Fruit fly (Drosophila melanogaster) whole organism, wandering third instar larva: Measurements from ENCODE around the gene Galt.

ENCODE experiments used
- CG32264 ChIP-seq: fragments of 200-800 bp; sonication (Bioruptor generic); optimal IDR thresholded peaks from 2 replicates; lab custom pipeline; 2016; ENCODE audit warnings: missing biosample characterization, missing genetic modification characterization
- CG9705 ChIP-seq: fragments of 200-800 bp; sonication (Bioruptor generic); optimal IDR thresholded peaks from 2 replicates; lab custom pipeline; 2018; ENCODE audit warnings: missing biosample characterization, mild to moderate bottlenecking, missing genetic modification characterization
- CrebA ChIP-seq: fragments of 200-800 bp; sonication (Bioruptor generic); optimal IDR thresholded peaks from 2 replicates; lab custom pipeline; 2016; ENCODE audit warnings: missing biosample characterization, mild to moderate bottlenecking, missing genetic modification characterization, borderline replicate concordance
- Dfd ChIP-seq: fragments of >200 bp; optimal IDR thresholded peaks from 2 replicates; lab custom pipeline; 2017; ENCODE audit warnings: missing biosample characterization, missing genetic modification characterization
- Dif ChIP-seq: fragments of 200-275, 200-300 bp; sonication (Bioruptor generic); optimal IDR thresholded peaks from 2 replicates; lab custom pipeline; 2018; ENCODE audit warnings: missing biosample characterization, missing genetic modification characterization; ENCODE audit not compliant: partially characterized antibody
- GATAd ChIP-seq: sonication (Bioruptor generic); optimal IDR thresholded peaks from 2 replicates; lab custom pipeline; 2016; ENCODE audit warnings: missing biosample characterization, missing genetic modification characterization
- Hr83 ChIP-seq: fragments of 200-300 bp; sonication (Bioruptor generic); optimal IDR thresholded peaks from 2 replicates; lab custom pipeline; 2016; ENCODE audit warnings: missing biosample characterization, mild to moderate bottlenecking, missing genetic modification characterization, moderate library complexity; ENCODE audit not compliant: poor library complexity, severe bottlenecking
- Jra ChIP-seq: sonication (Bioruptor generic); optimal IDR thresholded peaks from 2 replicates; lab custom pipeline; 2016; ENCODE audit warnings: missing biosample characterization, missing genetic modification characterization
- Myc ChIP-seq: fragments of >200 bp; optimal IDR thresholded peaks from 2 replicates; lab custom pipeline; 2017
- N ChIP-seq: fragments of >200 bp; optimal IDR thresholded peaks from 2 replicates; lab custom pipeline; 2018; ENCODE audit warnings: missing biosample characterization, missing external identifiers, missing genetic modification characterization
- OdsH ChIP-seq: fragments of 200-800 bp; sonication (Bioruptor generic); optimal IDR thresholded peaks from 2 replicates; lab custom pipeline; 2016; ENCODE audit warnings: missing biosample characterization, mild to moderate bottlenecking, missing genetic modification characterization
- Rel ChIP-seq, 2 experiments: fragments of 200-800 bp; sonication (Bioruptor generic) in 1 of 2; optimal IDR thresholded peaks; 2 replicates in 1 of 2; 3 replicates in 1 of 2; lab custom pipeline; 2016 to 2019; ENCODE audit warnings: mild to moderate bottlenecking in 2 of 2, missing biosample characterization in 2 of 2, missing genetic modification characterization in 2 of 2, moderate library complexity in 1 of 2
- Sp1 ChIP-seq: fragments of 200-800 bp; sonication (Bioruptor generic); optimal IDR thresholded peaks from 3 replicates; lab custom pipeline; 2019; ENCODE audit warnings: missing biosample characterization, mild to moderate bottlenecking, missing genetic modification characterization, moderate library complexity
- Vsx2 ChIP-seq: fragments of 200-300, 225-300 bp; sonication (Bioruptor generic); optimal IDR thresholded peaks from 2 replicates; lab custom pipeline; 2018; ENCODE audit warnings: missing biosample characterization, missing genetic modification characterization; ENCODE audit not compliant: partially characterized antibody
- brk ChIP-seq: fragments of 200-800 bp; sonication (Bioruptor generic); optimal IDR thresholded peaks from 2 replicates; lab custom pipeline; 2016; ENCODE audit warnings: missing biosample characterization, mild to moderate bottlenecking, missing genetic modification characterization
- dl ChIP-seq, 2 experiments: fragments of 175-275, 200-275 bp in 1 of 2; fragments of 200-275 bp in 1 of 2; sonication (Bioruptor generic); optimal IDR thresholded peaks; lab custom pipeline; 2018; ENCODE audit warnings: mild to moderate bottlenecking in 2 of 2, missing biosample characterization in 2 of 2, missing genetic modification characterization in 2 of 2, moderate library complexity in 2 of 2; ENCODE audit not compliant: partially characterized antibody in 2 of 2, insufficient read depth in 1 of 2
- ey ChIP-seq: fragments of 200-800 bp; sonication (Bioruptor generic); optimal IDR thresholded peaks from 2 replicates; lab custom pipeline; 2016; ENCODE audit warnings: missing biosample characterization, missing genetic modification characterization
- foxo ChIP-seq, 2 experiments: fragments of 200-800 bp; sonication (Bioruptor generic); optimal IDR thresholded peaks; 2 replicates in 1 of 2; 3 replicates in 1 of 2; lab custom pipeline; 2016 to 2017; ENCODE audit warnings: missing biosample characterization in 2 of 2, missing genetic modification characterization in 2 of 2
- fru ChIP-seq: fragments of 200-800 bp; sonication (Bioruptor generic); optimal IDR thresholded peaks from 3 replicates; lab custom pipeline; 2016; ENCODE audit warnings: missing biosample characterization, mild to moderate bottlenecking, missing genetic modification characterization
- h ChIP-seq: fragments of 200-800 bp; sonication (Bioruptor generic); optimal IDR thresholded peaks from 3 replicates; lab custom pipeline; 2016; ENCODE audit warnings: missing biosample characterization, mild to moderate bottlenecking, missing genetic modification characterization
- jim ChIP-seq: fragments of 175-275, 200-325 bp; sonication (Bioruptor generic); optimal IDR thresholded peaks from 2 replicates; lab custom pipeline; 2016; ENCODE audit warnings: missing biosample characterization, mild to moderate bottlenecking, missing genetic modification characterization
- lola ChIP-seq: fragments of >200 bp; optimal IDR thresholded peaks from 2 replicates; lab custom pipeline; 2017; ENCODE audit warnings: missing biosample characterization, missing genetic modification characterization
- pan ChIP-seq: fragments of >200 bp; optimal IDR thresholded peaks from 2 replicates; lab custom pipeline; 2017
- psq ChIP-seq: fragments of 200-800 bp; sonication (Bioruptor generic); optimal IDR thresholded peaks from 3 replicates; lab custom pipeline; 2017; ENCODE audit warnings: missing biosample characterization, mild to moderate bottlenecking, missing genetic modification characterization, moderate library complexity
- rgr ChIP-seq: fragments of 200-800 bp; sonication (Bioruptor generic); optimal IDR thresholded peaks from 3 replicates; lab custom pipeline; 2016; ENCODE audit warnings: missing biosample characterization, mild to moderate bottlenecking, missing genetic modification characterization
- sage ChIP-seq: fragments of 200-800 bp; sonication (Bioruptor generic); optimal IDR thresholded peaks from 2 replicates; lab custom pipeline; 2016; ENCODE audit warnings: missing biosample characterization, mild to moderate bottlenecking, missing genetic modification characterization
- sv ChIP-seq: fragments of 200-800 bp; sonication (Bioruptor generic); optimal IDR thresholded peaks from 3 replicates; lab custom pipeline; 2016; ENCODE audit warnings: missing biosample characterization, missing genetic modification characterization
- tai ChIP-seq: sonication (Bioruptor generic); optimal IDR thresholded peaks from 2 replicates; lab custom pipeline; 2016; ENCODE audit warnings: missing biosample characterization, missing genetic modification characterization

Galt gene

dm6 chr2L:6644421-6645059 is 23.3 kb downstream of the Galt start:
- peak; percentile 7 for TF ChIP-seq Vsx2 (GFP tag; lab: Kevin White, UChicago)
- peak; percentile 35 for TF ChIP-seq tai (GFP tag; lab: Kevin White, UChicago)
- TF ChIP-seq CG32264 (GFP tag; lab: Kevin White, UChicago), result peak; percentile 11
- peak; percentile 61 for TF ChIP-seq Rel (GFP tag; optimal IDR thresholded peaks at IDR 0.05; lab: Kevin White, UChicago)
- no peak for TF ChIP-seq Rel (tag; optimal IDR thresholded peaks at IDR 0.05; lab: Kevin White, UChicago)
- peak; percentile 4 for TF ChIP-seq rgr (GFP tag; lab: Kevin White, UChicago)
- TF ChIP-seq lola (GFP tag; lab: Kevin White, UChicago), result peak; percentile 13
- TF ChIP-seq Dif (GFP tag; lab: Kevin White, UChicago), result no peak
- TF ChIP-seq psq (GFP tag; lab: Kevin White, UChicago), result peak; percentile 97
- peak; percentile 51 for TF ChIP-seq sage (GFP tag; lab: Kevin White, UChicago)
- peak; percentile 4 for TF ChIP-seq Sp1 (GFP tag; lab: Kevin White, UChicago)
- no peak for TF ChIP-seq CG9705 (GFP tag; lab: Kevin White, UChicago)
- TF ChIP-seq GATAd, result no peak
- TF ChIP-seq foxo (GFP tag; optimal IDR thresholded peaks at IDR 0.05; lab: Kevin White, UChicago), result peak in 1 of 2 experiments; percentile 67
- peak; percentile 8 for TF ChIP-seq brk (GFP tag; lab: Kevin White, UChicago)

dm6 chr2L:6643218-6643756 is 24.5 kb downstream of the Galt start:
- TF ChIP-seq h (GFP tag; lab: Kevin White, UChicago) (peak; percentile 19), foxo (GFP tag; optimal IDR thresholded peaks at IDR 0.05; lab: Kevin White, UChicago) (peak in 1 of 2 experiments; percentile 11), Dif (GFP tag; lab: Kevin White, UChicago) (no peak), Jra (GFP tag; lab: Kevin White, UChicago) (peak; percentile 25), psq (GFP tag; lab: Kevin White, UChicago) (peak; percentile 33), ey (GFP tag; lab: Kevin White, UChicago) (no peak), CrebA (GFP tag; lab: Kevin White, UChicago) (peak; percentile 32), fru (GFP tag; lab: Kevin White, UChicago) (no peak), Hr83 (GFP tag; lab: Kevin White, UChicago) (no peak), lola (GFP tag; lab: Kevin White, UChicago) (no peak), OdsH (peak; percentile 19), Sp1 (GFP tag; lab: Kevin White, UChicago) (no peak), sage (GFP tag; lab: Kevin White, UChicago) (peak; percentile 25), jim (GFP tag; lab: Kevin White, UChicago) (no peak)

dm6 chr2L:6632307-6632706 is 35.5 kb downstream of the Galt start, which contains the start of gene Oatp26F:
Oatp26F (minus strand) TSS chr2L:6632407.
- no peak for TF ChIP-seq Vsx2 (GFP tag; lab: Kevin White, UChicago)
- TF ChIP-seq N (GFP tag; lab: Kevin White, UChicago), result no peak
- no peak for TF ChIP-seq Dif (GFP tag; lab: Kevin White, UChicago)
- TF ChIP-seq Rel (GFP tag; optimal IDR thresholded peaks at IDR 0.05; lab: Kevin White, UChicago), result no peak
- no peak for TF ChIP-seq Rel (tag; optimal IDR thresholded peaks at IDR 0.05; lab: Kevin White, UChicago)
- no peak for TF ChIP-seq dl (GFP tag; optimal IDR thresholded peaks at IDR 0.05; lab: Kevin White, UChicago; ENCODE audit: insufficient read depth in 1 of 2, partially characterized antibody in 2 of 2)
- no peak for TF ChIP-seq sage (GFP tag; lab: Kevin White, UChicago)
- no peak for TF ChIP-seq Myc (lab: Kevin White, UChicago)
- TF ChIP-seq sv (GFP tag; lab: Kevin White, UChicago), result no peak
- TF ChIP-seq rgr (GFP tag; lab: Kevin White, UChicago), result no peak
- TF ChIP-seq pan (lab: Kevin White, UChicago), result no peak
- no peak for TF ChIP-seq Dfd

- TF ChIP-seq Myc (lab: Kevin White, UChicago) (peak; percentile 55), Jra (GFP tag; lab: Kevin White, UChicago) (no peak)
Observed at dm6 chr2L:6622642-6623162, 45.1 kb downstream of the Galt start, which contains the start of gene CG34345. CG34345 (plus strand) TSS chr2L:6623112.
